Worm (Caenorhabditis elegans) whole organism, L3 larva: ENCODE measurements around the gene ckk-1.

Source experiments
- R02D3.7 ChIP-seq: fragments of 150-350 bp; optimal IDR thresholded peaks from 2 replicates; lab custom pipeline; 2014; ENCODE audit warnings: missing biosample characterization, missing genetic modification characterization
- elt-3 ChIP-seq, 3 experiments: fragments of 150-350 bp in 1 of 3; sonication (generic microtip) in 2 of 3; optimal IDR thresholded peaks; 2 replicates in 2 of 3; 4 replicates in 1 of 3; lab custom pipeline; 2014 to 2017; ENCODE audit warnings: missing biosample characterization in 3 of 3, missing genetic modification characterization in 3 of 3
- mdl-1 ChIP-seq: fragments of 150-350 bp; optimal IDR thresholded peaks from 2 replicates; lab custom pipeline; 2014; ENCODE audit warnings: missing biosample characterization, missing genetic modification characterization
- nhr-28 ChIP-seq: fragments of 150-350 bp; optimal IDR thresholded peaks from 2 replicates; lab custom pipeline; 2014; ENCODE audit warnings: missing biosample characterization, missing genetic modification characterization
- nhr-76 ChIP-seq: fragments of 150-350 bp; sonication (generic microtip); optimal IDR thresholded peaks from 5 replicates; lab custom pipeline; 2014; ENCODE audit warnings: missing biosample characterization, missing genetic modification characterization
- pha-4 ChIP-seq: fragments of 150-350 bp; optimal IDR thresholded peaks from 2 replicates; lab custom pipeline; 2014; ENCODE audit warnings: missing biosample characterization, missing genetic modification reagents, missing genetic modification characterization
- pqm-1 ChIP-seq: fragments of 150-350 bp; optimal IDR thresholded peaks from 2 replicates; lab custom pipeline; 2017; ENCODE audit warnings: missing biosample characterization, missing genetic modification characterization, inconsistent platforms
- sea-2 ChIP-seq: fragments of 150-350 bp; sonication (generic microtip); optimal IDR thresholded peaks from 4 replicates; lab custom pipeline; 2014; ENCODE audit warnings: missing biosample characterization, missing genetic modification reagents, missing genetic modification characterization
- unc-62 ChIP-seq: fragments of 150-350 bp; sonication (generic microtip); optimal IDR thresholded peaks from 4 replicates; lab custom pipeline; 2014; ENCODE audit warnings: missing biosample characterization, missing genetic modification reagents, missing genetic modification characterization
- ztf-4 ChIP-seq: fragments of 150-350 bp; optimal IDR thresholded peaks from 2 replicates; lab custom pipeline; 2014; ENCODE audit warnings: missing biosample characterization, missing genetic modification characterization

DNA sequence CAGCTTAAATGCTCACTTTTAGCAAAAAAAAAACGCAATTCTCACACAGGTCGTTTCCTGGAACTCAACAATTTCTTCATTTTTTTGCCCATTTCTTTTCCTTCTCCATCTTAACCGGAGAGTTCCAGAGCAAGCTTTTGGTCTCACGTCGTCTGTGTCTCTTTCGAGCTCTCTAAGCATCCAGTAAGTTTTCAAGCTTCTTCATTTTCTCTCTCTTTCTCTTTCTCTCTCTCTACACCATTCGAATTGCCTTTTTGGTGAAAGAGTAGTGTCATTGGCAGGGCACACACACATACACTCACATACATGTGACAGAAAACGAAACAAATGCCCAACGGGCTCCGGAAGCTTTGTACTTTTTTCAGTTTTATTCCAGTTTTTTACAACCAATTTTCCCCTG lies 4.6 kb downstream of the ckk-1 start:
- TF ChIP-seq sea-2 (no peak), pqm-1 (tag; lab: Kevin White, UChicago) (no peak), R02D3.7 (tag; lab: Kevin White, UChicago) (no peak), nhr-76 (no peak), nhr-28 (no peak), elt-3 (tag; optimal IDR thresholded peaks at IDR 0.05; lab: Kevin White, UChicago) (no peak), unc-62 (no peak), mdl-1 (tag; lab: Kevin White, UChicago) (no peak), ztf-4 (no peak), pha-4 (tag; lab: Kevin White, UChicago) (no peak)
